Fruit fly (Drosophila melanogaster): ENCODE results near the gene CG10183.

- TF ChIP-seq ttk (optimal IDR thresholded peaks at IDR 0.05) (no peak), psq (optimal IDR thresholded peaks at IDR 0.05) (no peak), insv (optimal IDR thresholded peaks at IDR 0.05) (no peak), Myc (optimal IDR thresholded peaks at IDR 0.05) (no peak), h (optimal IDR thresholded peaks at IDR 0.05) (no peak)
These were observed 42.0 kb downstream of the CG10183 start, which contains the start of gene CG10164 for dm6 chr3R:23556843-23557242.

Data from Kc167 (cell line).